Worm (Caenorhabditis elegans) whole organism, midembryonic: ENCODE measurements around the gene Y116A8C.43.
"Not testable (repeated sequence)": the region's sequence is repeated elsewhere in the genome, so short reads cannot be mapped to it uniquely, and the experiment has no call there.

Experiments used
- flt-1 ChIP-seq: fragments of 200-800 bp; sonication (Bioruptor generic); IDR thresholded peaks from 2 replicates; pipeline ENCODE4 v1.3.6; 2022; ENCODE audit warnings: missing genetic modification characterization, missing compliant biosample characterization
- ztf-23 ChIP-seq: fragments of 200-800 bp; sonication (Bioruptor generic); IDR thresholded peaks from 2 replicates; pipeline ENCODE4 v1.3.6; 2022; ENCODE audit warnings: missing genetic modification reagents, missing genetic modification characterization, missing compliant biosample characterization

DNA sequence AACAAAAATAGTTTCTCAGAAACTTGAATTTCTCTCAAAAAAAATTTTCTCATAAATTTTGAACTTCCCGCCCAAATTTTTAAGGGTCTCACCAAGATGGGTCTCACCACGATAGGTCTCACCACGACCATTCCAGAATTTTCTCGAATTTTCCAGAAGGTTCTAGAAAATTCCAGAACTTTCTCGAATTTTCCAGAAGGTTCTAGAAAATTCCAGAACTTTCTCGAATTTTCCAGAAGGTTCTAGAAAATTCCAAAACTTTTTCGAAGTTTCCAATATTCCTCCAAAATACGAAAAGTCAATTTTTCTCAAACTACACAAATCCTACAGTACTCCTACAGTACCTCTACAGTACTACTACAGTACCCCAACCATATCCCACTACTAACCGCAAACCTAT lies 12.7 kb upstream of the Y116A8C.43 start:
- TF ChIP-seq flt-1: peak; percentile 67; the same call in 1 of the 2 replicates
- TF ChIP-seq ztf-23 (GFP tag; lab: Robert Waterston, UW): not testable (repeated sequence)
